Fruit fly (Drosophila melanogaster) whole organism, embryonic: ENCODE data around the gene CG9107.

Experiments
- Aef1 ChIP-seq: fragments of 200-800 bp; sonication (Bioruptor generic); IDR thresholded peaks from 3 replicates; pipeline ENCODE4 v1.3.6; 2022; ENCODE audit warnings: missing biosample characterization, missing genetic modification characterization
- CG10543 ChIP-seq: fragments of 200-800 bp; sonication (Bioruptor generic); optimal IDR thresholded peaks from 3 replicates; lab custom pipeline; 2017; ENCODE audit warnings: missing biosample characterization, mild to moderate bottlenecking, missing genetic modification characterization, moderate library complexity
- CG12769 ChIP-seq: fragments of 200-800 bp; sonication (Bioruptor generic); optimal IDR thresholded peaks from 2 replicates; lab custom pipeline; 2019; ENCODE audit warnings: missing biosample characterization, mild to moderate bottlenecking, missing genetic modification characterization, moderate library complexity
- CG12942 ChIP-seq: fragments of 200-800 bp; sonication (Bioruptor generic); optimal IDR thresholded peaks from 3 replicates; lab custom pipeline; 2016; ENCODE audit warnings: missing biosample characterization, missing genetic modification characterization
- CG14860 ChIP-seq: fragments of 200-800 bp; sonication (Bioruptor generic); IDR thresholded peaks from 3 replicates; pipeline ENCODE4 v1.3.6; 2022; ENCODE audit warnings: missing biosample characterization, missing genetic modification characterization; ENCODE audit not compliant: partially characterized antibody
- CG1792 ChIP-seq: fragments of 200-800 bp; sonication (Bioruptor generic); optimal IDR thresholded peaks from 2 replicates; lab custom pipeline; 2016; ENCODE audit warnings: missing biosample characterization, missing genetic modification characterization
- CG2116 ChIP-seq: fragments of 200-800 bp; sonication (Bioruptor generic); optimal IDR thresholded peaks from 3 replicates; lab custom pipeline; 2018; ENCODE audit warnings: missing biosample characterization, mild to moderate bottlenecking, missing genetic modification characterization
- CG31365 ChIP-seq: fragments of 200-800 bp; sonication (Bioruptor generic); optimal IDR thresholded peaks from 2 replicates; lab custom pipeline; 2018; ENCODE audit warnings: missing biosample characterization, mild to moderate bottlenecking, missing genetic modification characterization
- CG34422 ChIP-seq: fragments of 200-800 bp; sonication (Bioruptor generic); IDR thresholded peaks from 3 replicates; pipeline ENCODE4 v1.3.6; 2022; ENCODE audit warnings: missing biosample characterization, missing genetic modification characterization
- CG4360 ChIP-seq: fragments of 200-800 bp; sonication (Bioruptor generic); IDR thresholded peaks from 2 replicates; pipeline ENCODE4 v1.3.6; 2022; ENCODE audit warnings: missing biosample characterization, missing genetic modification characterization
- CG43689 ChIP-seq: fragments of 200-800 bp; sonication (Bioruptor generic); IDR thresholded peaks from 2 replicates; pipeline ENCODE4 v1.3.6; 2022; ENCODE audit warnings: missing biosample characterization, missing genetic modification characterization
- CG6683 ChIP-seq: fragments of 200-800 bp; sonication (Bioruptor generic); optimal IDR thresholded peaks from 2 replicates; lab custom pipeline; 2017; ENCODE audit warnings: missing biosample characterization, mild to moderate bottlenecking, missing genetic modification characterization, missing genetic modification reagents
- CG6813 ChIP-seq: fragments of 200-800 bp; sonication (Bioruptor generic); optimal IDR thresholded peaks from 2 replicates; lab custom pipeline; 2017; ENCODE audit warnings: missing biosample characterization, missing genetic modification characterization, mild to moderate bottlenecking, moderate library complexity, missing genetic modification reagents
- CG8765 ChIP-seq: fragments of 200-800 bp; sonication (Bioruptor generic); IDR thresholded peaks from 2 replicates; pipeline ENCODE4 v1.3.6; 2022; ENCODE audit warnings: missing biosample characterization, missing genetic modification characterization
- Dek ChIP-seq: fragments of 200-800 bp; sonication (Bioruptor generic); optimal IDR thresholded peaks from 3 replicates; lab custom pipeline; 2019; ENCODE audit warnings: missing biosample characterization, mild to moderate bottlenecking, missing genetic modification characterization, moderate library complexity
- Dref ChIP-seq: fragments of 200-800 bp; sonication (Bioruptor generic); IDR thresholded peaks from 2 replicates; pipeline ENCODE4 v1.3.6; 2022; ENCODE audit warnings: missing biosample characterization, missing genetic modification characterization
- Hmx ChIP-seq: fragments of 200-800 bp; sonication (Bioruptor generic); optimal IDR thresholded peaks from 2 replicates; lab custom pipeline; 2016; ENCODE audit warnings: missing biosample characterization, missing genetic modification characterization
- Lpt ChIP-seq: fragments of >200 bp; optimal IDR thresholded peaks from 2 replicates; lab custom pipeline; 2018; ENCODE audit warnings: missing biosample characterization, missing genetic modification characterization
- Oaz ChIP-seq: fragments of 200-800 bp; sonication (Bioruptor generic); IDR thresholded peaks from 2 replicates; pipeline ENCODE4 v1.3.6; 2022; ENCODE audit warnings: missing biosample characterization, missing genetic modification characterization
- Optix ChIP-seq: fragments of 200-800 bp; sonication (Bioruptor generic); IDR thresholded peaks from 3 replicates; pipeline ENCODE4 v1.3.6; 2022; ENCODE audit warnings: missing biosample characterization, missing genetic modification characterization
- Sry-δ ChIP-seq: fragments of 200-800 bp; sonication (Bioruptor generic); optimal IDR thresholded peaks from 2 replicates; lab custom pipeline; 2016; ENCODE audit warnings: missing biosample characterization, missing genetic modification characterization
- ac ChIP-seq: fragments of 200-800 bp; sonication (Bioruptor generic); optimal IDR thresholded peaks from 3 replicates; lab custom pipeline; 2017; ENCODE audit warnings: missing biosample characterization, mild to moderate bottlenecking, missing genetic modification characterization
- bab2 ChIP-seq: fragments of 200-800 bp; sonication (Bioruptor generic); optimal IDR thresholded peaks from 2 replicates; lab custom pipeline; 2016; ENCODE audit warnings: missing biosample characterization, missing genetic modification characterization
- bsh ChIP-seq, 2 experiments: fragments of 200-800 bp; sonication (Bioruptor generic); optimal IDR thresholded peaks; 2 replicates each; lab custom pipeline; 2017 to 2018; ENCODE audit warnings: mild to moderate bottlenecking in 2 of 2, missing biosample characterization in 2 of 2, missing genetic modification characterization in 2 of 2, moderate library complexity in 1 of 2
- caup ChIP-seq: fragments of 200-800 bp; sonication (Bioruptor generic); optimal IDR thresholded peaks from 3 replicates; lab custom pipeline; 2017; ENCODE audit warnings: missing biosample characterization, mild to moderate bottlenecking, missing genetic modification characterization, moderate library complexity; ENCODE audit not compliant: severe bottlenecking
- dmrt99B ChIP-seq: fragments of 200-800 bp; sonication (Bioruptor generic); optimal IDR thresholded peaks from 2 replicates; lab custom pipeline; 2018; ENCODE audit warnings: missing biosample characterization, mild to moderate bottlenecking, missing genetic modification characterization, moderate library complexity
- dysf ChIP-seq: fragments of 200-800 bp; sonication (Bioruptor generic); IDR thresholded peaks from 3 replicates; pipeline ENCODE4 v1.3.6; 2022; ENCODE audit warnings: missing biosample characterization, missing genetic modification characterization
- fd102C ChIP-seq: fragments of 200-800 bp; sonication (Bioruptor generic); optimal IDR thresholded peaks from 2 replicates; lab custom pipeline; 2018; ENCODE audit warnings: missing biosample characterization, mild to moderate bottlenecking, missing genetic modification characterization, moderate library complexity
- h ChIP-seq: fragments of >200 bp; optimal IDR thresholded peaks from 2 replicates; lab custom pipeline; 2017
- hb ChIP-seq: fragments of 200-800 bp; sonication (Bioruptor generic); IDR thresholded peaks from 3 replicates; pipeline ENCODE4 v1.3.6; 2022; ENCODE audit warnings: missing biosample characterization, missing genetic modification characterization; ENCODE audit not compliant: partially characterized antibody
- her ChIP-seq: fragments of 200-800 bp; sonication (Bioruptor generic); optimal IDR thresholded peaks from 2 replicates; lab custom pipeline; 2016; ENCODE audit warnings: missing biosample characterization, missing genetic modification characterization
- ind ChIP-seq: fragments of 200-800 bp; sonication (Bioruptor generic); optimal IDR thresholded peaks from 3 replicates; lab custom pipeline; 2016; ENCODE audit warnings: missing biosample characterization, missing genetic modification characterization
- insv ChIP-seq, 2 experiments: fragments of 200-800 bp; sonication (Bioruptor generic); optimal IDR thresholded peaks; 3 replicates each; lab custom pipeline; 2016 to 2018; ENCODE audit warnings: missing biosample characterization in 2 of 2, missing genetic modification characterization in 2 of 2
- kni ChIP-seq: fragments of 200-800 bp; sonication (Bioruptor generic); optimal IDR thresholded peaks from 3 replicates; lab custom pipeline; 2017; ENCODE audit warnings: mild to moderate bottlenecking, missing biosample characterization, missing genetic modification reagents, missing genetic modification characterization
- mld ChIP-seq: fragments of 200-800 bp; sonication (Bioruptor generic); IDR thresholded peaks from 3 replicates; pipeline ENCODE4 v1.3.6; 2022; ENCODE audit warnings: missing biosample characterization, missing genetic modification characterization; ENCODE audit not compliant: partially characterized antibody
- onecut ChIP-seq: fragments of 200-800 bp; sonication (Bioruptor generic); IDR thresholded peaks from 2 replicates; pipeline ENCODE4 v1.3.6; 2022; ENCODE audit warnings: missing biosample characterization, missing genetic modification characterization
- pan ChIP-seq, 4 experiments: fragments of >200 bp in 3 of 4; fragments of 200-800 bp in 1 of 4; sonication (Bioruptor generic) in 1 of 4; optimal IDR thresholded peaks in 3 of 4; IDR thresholded peaks in 1 of 4; 2 replicates each; pipeline versions ENCODE4 v1.3.6 to Lab custom; 2017 to 2022; ENCODE audit warnings: missing biosample characterization in 2 of 4, missing genetic modification characterization in 2 of 4, mixed read lengths in 1 of 4
- pfk ChIP-seq: fragments of 200-800 bp; sonication (Bioruptor generic); optimal IDR thresholded peaks from 2 replicates; lab custom pipeline; 2018; ENCODE audit warnings: missing biosample characterization, mild to moderate bottlenecking, missing genetic modification characterization, moderate library complexity
- psq ChIP-seq: fragments of 200-800 bp; sonication (Bioruptor generic); optimal IDR thresholded peaks from 2 replicates; lab custom pipeline; 2017; ENCODE audit warnings: missing biosample characterization, missing genetic modification characterization
- pzg ChIP-seq: fragments of 200-800 bp; sonication (Bioruptor generic); optimal IDR thresholded peaks from 3 replicates; lab custom pipeline; 2018; ENCODE audit warnings: missing biosample characterization, mild to moderate bottlenecking, missing genetic modification characterization, moderate library complexity
- salm ChIP-seq: fragments of 200-800 bp; sonication (Bioruptor generic); optimal IDR thresholded peaks from 2 replicates; lab custom pipeline; 2018; ENCODE audit warnings: missing biosample characterization, mild to moderate bottlenecking, missing genetic modification characterization
- seq ChIP-seq: fragments of 200-800 bp; sonication (Bioruptor generic); IDR thresholded peaks from 2 replicates; pipeline ENCODE4 v1.3.6; 2022; ENCODE audit warnings: missing biosample characterization, missing genetic modification characterization
- sim ChIP-seq: fragments of 200-800 bp; sonication (Bioruptor generic); IDR thresholded peaks from 2 replicates; pipeline ENCODE4 v1.3.6; 2022; ENCODE audit warnings: missing biosample characterization, missing genetic modification characterization
- sna ChIP-seq: fragments of 200-800 bp; sonication (Bioruptor generic); IDR thresholded peaks from 2 replicates; pipeline ENCODE4 v1.3.6; 2022; ENCODE audit warnings: missing biosample characterization, missing genetic modification characterization; ENCODE audit not compliant: partially characterized antibody
- sqz ChIP-seq: fragments of 200-800 bp; sonication (Bioruptor generic); optimal IDR thresholded peaks from 3 replicates; lab custom pipeline; 2018; ENCODE audit warnings: missing biosample characterization, mild to moderate bottlenecking, missing genetic modification characterization
- stc ChIP-seq: fragments of 200-800 bp; sonication (Bioruptor generic); IDR thresholded peaks from 2 replicates; pipeline ENCODE4 v1.3.6; 2022; ENCODE audit warnings: missing biosample characterization, missing genetic modification characterization
- tgo ChIP-seq: fragments of 200-800 bp; sonication (Bioruptor generic); IDR thresholded peaks from 3 replicates; pipeline ENCODE4 v1.3.6; 2022; ENCODE audit warnings: missing biosample characterization, missing genetic modification characterization
- tup ChIP-seq: fragments of 200-800 bp; sonication (Bioruptor generic); optimal IDR thresholded peaks from 2 replicates; lab custom pipeline; 2016; ENCODE audit warnings: missing biosample characterization, mild to moderate bottlenecking, missing genetic modification characterization, moderate library complexity

CG9107 gene

dm6 chr2L:6048542-6048941 is 24.2 kb upstream of the CG9107 start, which contains the start of the genes CG34179 and slmo (continued):
- TF ChIP-seq CG12942: no peak
- TF ChIP-seq Hmx: no peak
- no peak for TF ChIP-seq CG1792 (GFP tag; lab: Kevin White, UChicago)
- peak; percentile 66 for TF ChIP-seq Dref (GFP tag; lab: Robert Waterston, UW)
- no peak for TF ChIP-seq psq (GFP tag; lab: Kevin White, UChicago)
- TF ChIP-seq CG6683: no peak
- no peak for TF ChIP-seq CG6813
- TF ChIP-seq sna (GFP tag; lab: Robert Waterston, UW): peak; percentile 40; the same call in 1 of the 2 replicates
- TF ChIP-seq insv (GFP tag; optimal IDR thresholded peaks at IDR 0.05; lab: Kevin White, UChicago): no peak
- TF ChIP-seq pzg (GFP tag; lab: Kevin White, UChicago): peak; percentile 42
- no peak for TF ChIP-seq ind

dm6 chr2L:6047528-6048160 is 23.3 kb upstream of the CG9107 start, which contains the start of gene IPIP:
IPIP (plus strand) TSS chr2L:6048002.
- TF ChIP-seq CG10543 (GFP tag; lab: Kevin White, UChicago) (peak; percentile 51), CG12769 (peak; percentile 31), CG6813 (no peak), fd102C (GFP tag; lab: Kevin White, UChicago) (no peak), Sry-δ (GFP tag; lab: Kevin White, UChicago) (peak; percentile 90), onecut (peak; percentile 69), Dek (no peak), pfk (no peak), Optix (GFP tag; lab: Robert Waterston, UW) (no peak), tup (GFP tag; lab: Kevin White, UChicago) (no peak), hb (peak; percentile 83), CG4360 (no peak), seq (GFP tag; lab: Robert Waterston, UW) (no peak), her (GFP tag; lab: Kevin White, UChicago) (peak; percentile 2), caup (GFP tag; lab: Kevin White, UChicago) (peak; percentile 53), pan (optimal IDR thresholded peaks at IDR 0.05; lab: Kevin White, UChicago) (no peak), pan (GFP tag; optimal IDR thresholded peaks at IDR 0.05 in 1 of 2, IDR thresholded peaks at IDR 0.05 in 1 of 2) (peak in 1 of 2 experiments; percentile 43), tgo (peak; percentile 29; the same call in 1 of the 3 replicates), bsh (GFP tag; optimal IDR thresholded peaks at IDR 0.05; lab: Kevin White, UChicago) (peak in 1 of 2 experiments; percentile 3), sim (GFP tag; lab: Robert Waterston, UW) (0 out of 2 replicates have a peak, but pooled peaks have one; percentile 31), sqz (GFP tag; lab: Kevin White, UChicago) (no peak), ac (no peak), dmrt99B (tag; lab: Kevin White, UChicago) (no peak), dysf (GFP tag; lab: Robert Waterston, UW) (0 out of 3 replicates have a peak, but pooled peaks have one; percentile 1), Aef1 (GFP tag; lab: Robert Waterston, UW) (peak; percentile 30; the same call in 1 of the 3 replicates), mld (GFP tag; lab: Robert Waterston, UW) (peak; percentile 75), bab2 (GFP tag; lab: Kevin White, UChicago) (no peak), salm (tag; lab: Kevin White, UChicago) (no peak), CG14860 (GFP tag; lab: Robert Waterston, UW) (peak; percentile 63), stc (GFP tag; lab: Robert Waterston, UW) (0 out of 2 replicates have a peak, but pooled peaks have one; percentile 9), kni (no peak), h (lab: Kevin White, UChicago) (no peak), CG31365 (tag; lab: Kevin White, UChicago) (peak; percentile 24), Lpt (GFP tag; lab: Kevin White, UChicago) (no peak), insv (GFP tag; optimal IDR thresholded peaks at IDR 0.05; lab: Kevin White, UChicago) (no peak), CG8765 (GFP tag; lab: Robert Waterston, UW) (no peak), Oaz (GFP tag; lab: Robert Waterston, UW) (no peak), CG2116 (GFP tag; lab: Kevin White, UChicago) (peak; percentile 10), CG34422 (GFP tag; lab: Robert Waterston, UW) (peak; percentile 67; the same call in 1 of the 3 replicates), CG43689 (GFP tag; lab: Robert Waterston, UW) (no peak)
